Worm (Caenorhabditis elegans) whole organism, L1 larva: ENCODE measurements around the gene spp-1.

Source experiments
- ama-1 ChIP-seq: fragments of 150-350 bp; optimal IDR thresholded peaks from 2 replicates; lab custom pipeline; 2014
- elt-3 ChIP-seq, 6 experiments: fragments of 150-350 bp in 1 of 6; sonication (generic microtip); optimal IDR thresholded peaks; 2 replicates each; lab custom pipeline; 2017 to 2018; ENCODE audit warnings: missing biosample characterization in 6 of 6, missing genetic modification characterization in 6 of 6, inconsistent platforms in 1 of 6
- nhr-11 ChIP-seq: fragments of 150-350 bp; optimal IDR thresholded peaks from 2 replicates; lab custom pipeline; 2014; ENCODE audit warnings: missing biosample characterization, missing genetic modification characterization
- nhr-237 ChIP-seq: fragments of 150-350 bp; optimal IDR thresholded peaks from 2 replicates; lab custom pipeline; 2014; ENCODE audit warnings: missing biosample characterization, missing genetic modification characterization

ce11 chrIII:10306049-10306448, 49.4 kb downstream of the spp-1 start, which contains the start of gene T07A5.1:
- TF ChIP-seq ama-1 (lab: Kevin White, UChicago): no peak
- TF ChIP-seq nhr-237: no peak
- no peak for TF ChIP-seq elt-3 (tag; optimal IDR thresholded peaks at IDR 0.05; lab: Kevin White, UChicago)
- no peak for TF ChIP-seq nhr-11 (tag; lab: Kevin White, UChicago)
